Worm (Caenorhabditis elegans) whole organism, midembryonic: Measurements from ENCODE around the gene vha-5.

Experiments
- T22C8.4 ChIP-seq: fragments of 200-800 bp; sonication (Bioruptor generic); IDR thresholded peaks from 2 replicates; pipeline ENCODE4 v1.3.6; 2022; ENCODE audit warnings: missing genetic modification characterization, missing compliant biosample characterization
- cog-1 ChIP-seq: sonication (generic microtip); optimal IDR thresholded peaks from 2 replicates; lab custom pipeline; 2016; ENCODE audit warnings: missing genetic modification characterization, missing compliant biosample characterization
- flt-1 ChIP-seq: fragments of 200-800 bp; sonication (Bioruptor generic); IDR thresholded peaks from 2 replicates; pipeline ENCODE4 v1.3.6; 2022; ENCODE audit warnings: missing genetic modification characterization, missing compliant biosample characterization
- klf-2 ChIP-seq: fragments of 200-800 bp; sonication (Bioruptor generic); conservative IDR thresholded peaks from 2 replicates; pipeline ENCODE4 v1.3.6; 2022; ENCODE audit warnings: missing genetic modification reagents, missing genetic modification characterization, missing compliant biosample characterization
- med-1 ChIP-seq: sonication (generic microtip); optimal IDR thresholded peaks from 2 replicates; lab custom pipeline; 2017; ENCODE audit warnings: missing genetic modification characterization, mild to moderate bottlenecking, missing compliant biosample characterization, antibody characterized with exemption, missing genetic modification reagents; ENCODE audit not compliant: insufficient read depth
- ref-1 ChIP-seq: fragments of 200-800 bp; sonication (Bioruptor generic); conservative IDR thresholded peaks from 2 replicates; pipeline ENCODE4 v1.3.6; 2022; ENCODE audit warnings: missing genetic modification reagents, missing genetic modification characterization, missing compliant biosample characterization
- tab-1 ChIP-seq: fragments of 200-800 bp; sonication (Bioruptor generic); IDR thresholded peaks from 2 replicates; pipeline ENCODE4 v1.3.6; 2022; ENCODE audit warnings: missing genetic modification characterization, missing compliant biosample characterization
- ztf-23 ChIP-seq: fragments of 200-800 bp; sonication (Bioruptor generic); IDR thresholded peaks from 2 replicates; pipeline ENCODE4 v1.3.6; 2022; ENCODE audit warnings: missing genetic modification reagents, missing genetic modification characterization, missing compliant biosample characterization
- ztf-29 ChIP-seq: fragments of 200-800 bp; sonication (Bioruptor generic); IDR thresholded peaks from 2 replicates; pipeline ENCODE4 v1.3.6; 2022; ENCODE audit warnings: missing genetic modification reagents, missing genetic modification characterization, missing compliant biosample characterization

Gene vha-5

ce11 chrIV:8303668-8304067 lies at the start of gene vha-5:
vha-5 (plus strand) TSS chrIV:8303968.
- TF ChIP-seq T22C8.4 (GFP tag; lab: Robert Waterston, UW) (no peak), ztf-29 (GFP tag; lab: Robert Waterston, UW) (no peak), flt-1 (GFP tag; lab: Robert Waterston, UW) (no peak), cog-1 (tag; lab: Kevin White, UChicago) (no peak), ref-1 (GFP tag; lab: Robert Waterston, UW) (no peak), med-1 (no peak), tab-1 (GFP tag; lab: Robert Waterston, UW) (no peak), ztf-23 (GFP tag; lab: Robert Waterston, UW) (no peak), klf-2 (GFP tag; lab: Robert Waterston, UW) (no peak)

DNA sequence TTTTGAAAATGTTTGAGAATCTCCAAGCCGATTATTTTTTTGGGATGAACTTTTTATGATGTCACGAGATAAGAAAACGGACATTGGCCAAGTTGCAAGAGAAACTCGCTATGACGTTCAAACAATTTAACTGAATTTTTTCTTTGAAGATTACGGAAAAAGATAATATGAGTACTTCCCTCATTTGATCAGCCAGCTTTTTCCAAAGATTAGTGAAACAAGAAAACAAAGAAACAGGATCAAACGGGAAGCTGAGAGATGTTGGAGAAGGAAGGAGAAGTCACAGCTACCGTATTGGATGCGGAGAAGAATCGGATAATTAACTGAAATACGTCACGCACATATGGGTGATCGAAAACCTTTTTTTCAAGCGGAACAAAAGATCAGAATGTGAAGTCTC lies 49.6 kb upstream of the vha-5 start:
- TF ChIP-seq flt-1 (GFP tag; lab: Robert Waterston, UW) (no peak), ztf-23 (GFP tag; lab: Robert Waterston, UW) (no peak), cog-1 (tag; lab: Kevin White, UChicago) (no peak), ztf-29 (GFP tag; lab: Robert Waterston, UW) (no peak)

DNA sequence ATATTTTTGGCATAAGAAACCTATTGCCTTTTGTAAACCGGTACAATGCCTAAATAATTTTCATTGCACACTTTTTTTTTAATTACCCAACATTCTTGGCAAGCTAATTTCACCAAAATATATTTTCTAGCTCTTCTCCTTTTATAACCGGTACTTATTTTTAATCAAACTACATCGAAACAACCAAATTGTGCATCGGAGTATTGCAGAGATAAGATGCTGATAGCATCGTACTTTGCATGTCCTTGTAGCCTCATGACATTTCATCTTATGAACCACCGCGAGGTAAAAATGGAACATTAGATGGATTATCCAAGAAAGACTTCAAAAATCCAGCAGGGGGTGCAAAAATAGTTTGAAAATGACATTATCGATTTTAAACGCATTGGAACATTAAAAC lies 48.5 kb upstream of the vha-5 start:
- TF ChIP-seq T22C8.4 (GFP tag; lab: Robert Waterston, UW) (no peak), ref-1 (GFP tag; lab: Robert Waterston, UW) (no peak), med-1 (no peak), ztf-29 (GFP tag; lab: Robert Waterston, UW) (no peak), ztf-23 (GFP tag; lab: Robert Waterston, UW) (no peak), flt-1 (GFP tag; lab: Robert Waterston, UW) (no peak), tab-1 (GFP tag; lab: Robert Waterston, UW) (no peak), cog-1 (tag; lab: Kevin White, UChicago) (no peak), klf-2 (GFP tag; lab: Robert Waterston, UW) (no peak)

DNA sequence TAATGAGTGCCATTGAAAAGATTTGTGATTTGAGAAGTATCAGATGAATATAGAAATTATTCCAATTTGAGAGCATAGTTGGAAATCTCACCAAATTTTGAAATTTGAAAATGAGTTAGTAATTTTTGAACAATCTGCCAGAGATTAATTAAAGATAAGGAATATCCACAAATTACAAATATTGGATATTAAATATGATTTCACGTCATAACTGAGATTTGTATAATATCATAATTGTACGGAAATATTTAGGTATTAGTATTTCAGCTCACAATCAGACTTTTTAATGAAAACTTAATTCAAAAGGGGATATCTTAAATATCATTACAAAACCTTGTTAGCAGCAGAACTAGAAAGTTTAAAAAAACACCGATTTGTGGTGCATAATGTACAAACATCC lies 43.9 kb upstream of the vha-5 start, which contains the start of gene K07H8.7:
Gene K07H8.7, minus strand, starts transcription at position 101 of the 400 bp plus-strand sequence.
- TF ChIP-seq tab-1 (GFP tag; lab: Robert Waterston, UW) (no peak), ztf-23 (GFP tag; lab: Robert Waterston, UW) (no peak), klf-2 (GFP tag; lab: Robert Waterston, UW) (no peak)

DNA sequence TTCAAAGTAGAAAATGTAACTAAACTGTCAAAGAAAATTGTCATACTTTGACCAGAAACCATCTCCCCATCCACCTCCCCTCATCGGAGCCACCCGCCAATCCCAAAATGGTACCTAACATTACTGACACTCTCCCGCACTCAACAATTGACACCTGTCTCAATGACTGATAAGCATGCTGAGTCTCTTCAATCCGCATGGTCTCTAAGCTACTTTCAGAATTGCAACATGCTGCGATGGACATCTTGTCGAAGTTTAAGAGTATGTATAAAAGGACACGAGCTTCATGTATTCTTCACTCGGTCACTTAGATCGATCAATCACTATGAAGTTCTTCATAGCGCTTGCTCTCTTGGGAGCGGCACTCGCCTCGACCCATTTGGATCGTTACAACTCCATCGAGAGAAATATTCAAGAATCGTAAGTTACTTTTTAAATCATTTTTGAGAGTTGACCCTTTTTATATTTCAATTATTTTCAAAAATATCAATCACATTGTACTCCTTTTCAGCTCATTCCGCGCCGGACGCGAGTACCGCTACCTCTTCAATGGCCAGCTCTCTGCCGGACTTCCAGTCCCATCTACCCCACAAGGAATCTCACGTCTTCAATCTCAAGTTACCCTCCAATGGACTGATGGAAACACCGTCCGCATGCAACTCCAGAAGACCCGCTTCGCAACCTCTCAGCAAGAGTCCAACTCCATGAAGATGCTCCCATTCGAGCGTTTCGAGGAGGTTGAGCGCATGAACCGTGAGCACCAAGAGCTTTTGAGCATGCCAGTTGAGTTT lies 42.7 kb upstream of the vha-5 start, which contains the start of gene vit-6:
Gene vit-6, plus strand, starts transcription at position 310 of the 791 bp plus-strand sequence.
- TF ChIP-seq flt-1 (GFP tag; lab: Robert Waterston, UW) (no peak), ztf-23 (GFP tag; lab: Robert Waterston, UW) (no peak), klf-2 (GFP tag; lab: Robert Waterston, UW) (no peak), ref-1 (GFP tag; lab: Robert Waterston, UW) (no peak), ztf-29 (GFP tag; lab: Robert Waterston, UW) (no peak), T22C8.4 (GFP tag; lab: Robert Waterston, UW) (no peak), med-1 (no peak), tab-1 (GFP tag; lab: Robert Waterston, UW) (no peak), cog-1 (tag; lab: Kevin White, UChicago) (no peak)

DNA sequence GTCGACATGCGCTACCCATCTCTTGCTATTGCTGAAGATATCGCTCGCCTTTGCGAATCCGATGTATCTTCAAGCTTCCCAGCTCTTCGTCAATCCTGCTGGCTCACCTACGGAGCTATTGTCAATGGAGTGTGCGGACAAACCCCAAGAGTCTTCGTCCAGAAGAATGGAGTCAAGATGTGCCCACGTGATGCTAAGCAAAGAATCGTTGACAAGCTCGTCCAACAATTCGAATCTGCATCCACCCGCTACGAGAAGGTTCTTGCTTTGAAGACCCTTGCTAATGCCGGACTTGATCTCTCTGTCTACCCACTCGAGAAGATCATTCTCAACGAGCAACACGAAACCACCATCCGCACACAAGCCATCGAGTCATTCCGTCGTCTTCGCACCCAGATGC lies 41.1 kb upstream of the vha-5 start:
- TF ChIP-seq med-1: no peak
- TF ChIP-seq ztf-29 (GFP tag; lab: Robert Waterston, UW): no peak

DNA sequence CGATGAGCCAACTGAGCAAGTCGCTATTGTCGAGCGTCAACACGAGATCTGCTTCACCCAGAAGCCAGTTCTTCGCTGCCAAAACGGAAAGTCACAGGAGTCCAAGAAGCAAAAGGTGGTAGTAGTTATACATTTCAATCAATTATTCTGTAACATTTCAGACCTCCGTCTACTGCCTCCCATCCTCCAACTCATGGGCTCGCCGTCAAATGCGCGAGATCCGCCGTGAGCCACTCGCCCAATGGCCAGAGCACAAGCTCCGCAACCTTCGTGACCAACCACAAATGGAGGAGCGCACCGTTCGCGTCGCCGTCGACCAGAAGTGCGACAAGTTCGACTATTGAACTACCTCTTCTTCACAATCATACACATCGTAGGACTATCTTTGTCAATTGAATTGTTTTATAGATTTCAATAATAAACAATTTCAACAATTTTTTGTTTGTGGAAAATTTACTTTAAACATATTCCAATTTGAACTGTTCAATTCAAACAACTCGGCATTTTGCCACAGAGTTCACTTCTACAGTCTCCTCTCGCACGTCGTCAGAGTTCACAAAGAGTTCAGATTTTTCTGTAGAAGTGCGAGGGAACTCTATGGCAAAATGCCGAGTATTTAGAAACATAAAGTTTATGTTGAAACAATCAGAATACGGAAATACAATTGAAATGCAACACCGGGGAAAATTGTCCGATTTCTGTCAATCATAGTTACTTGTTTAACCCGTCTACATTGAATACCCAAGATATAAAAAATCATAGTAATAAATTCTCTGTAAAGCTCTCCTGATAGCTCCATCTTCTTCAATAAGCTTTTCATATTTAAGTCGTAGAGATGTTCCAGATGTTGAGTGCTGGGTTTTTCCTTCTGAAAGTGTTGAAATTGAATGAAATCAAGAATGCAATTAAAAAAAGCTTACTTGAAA lies 37.5 kb upstream of the vha-5 start:
- TF ChIP-seq ztf-23 (GFP tag; lab: Robert Waterston, UW): no peak
- TF ChIP-seq flt-1 (GFP tag; lab: Robert Waterston, UW): no peak
- TF ChIP-seq klf-2 (GFP tag; lab: Robert Waterston, UW): no peak
- no peak for TF ChIP-seq ref-1 (GFP tag; lab: Robert Waterston, UW)
- TF ChIP-seq med-1: no peak
- no peak for TF ChIP-seq tab-1 (GFP tag; lab: Robert Waterston, UW)
- TF ChIP-seq T22C8.4 (GFP tag; lab: Robert Waterston, UW): no peak
- no peak for TF ChIP-seq ztf-29 (GFP tag; lab: Robert Waterston, UW)
- no peak for TF ChIP-seq cog-1 (tag; lab: Kevin White, UChicago)

- TF ChIP-seq tab-1 (GFP tag; lab: Robert Waterston, UW) (no peak), cog-1 (tag; lab: Kevin White, UChicago) (no peak), ztf-23 (GFP tag; lab: Robert Waterston, UW) (no peak), med-1 (no peak), T22C8.4 (GFP tag; lab: Robert Waterston, UW) (no peak), ztf-29 (GFP tag; lab: Robert Waterston, UW) (no peak), flt-1 (GFP tag; lab: Robert Waterston, UW) (no peak), ref-1 (GFP tag; lab: Robert Waterston, UW) (no peak), klf-2 (GFP tag; lab: Robert Waterston, UW) (no peak)
Measured at ce11 chrIV:8268024-8268423, 35.7 kb upstream of the vha-5 start, which contains the start of the genes K07H8.5 and K07H8.8. K07H8.5 (plus strand) TSS chrIV:8268324. K07H8.8 (minus strand) TSS chrIV:8268412.

DNA sequence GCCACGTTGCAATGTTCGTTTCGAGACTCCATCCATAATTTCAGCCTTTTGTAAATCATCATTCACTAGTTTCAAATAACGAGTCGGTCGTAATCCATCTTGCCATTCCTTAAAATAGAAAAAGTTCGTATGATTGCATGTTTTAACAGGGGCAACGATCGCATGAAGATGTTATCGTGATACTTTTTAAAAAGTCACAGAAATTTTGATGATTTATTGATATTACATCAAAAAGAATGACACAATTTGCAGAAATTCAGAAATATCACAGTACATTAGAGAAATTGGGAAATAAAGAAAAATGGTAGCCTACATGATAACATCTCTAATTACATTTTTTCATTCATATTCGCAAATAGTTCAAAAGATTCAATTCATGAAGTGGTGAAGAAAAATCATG lies 30.4 kb upstream of the vha-5 start:
- TF ChIP-seq ref-1 (GFP tag; lab: Robert Waterston, UW): no peak
- no peak for TF ChIP-seq T22C8.4 (GFP tag; lab: Robert Waterston, UW)
- TF ChIP-seq tab-1 (GFP tag; lab: Robert Waterston, UW): no peak
- TF ChIP-seq ztf-23 (GFP tag; lab: Robert Waterston, UW): no peak
- no peak for TF ChIP-seq klf-2 (GFP tag; lab: Robert Waterston, UW)
